Worm (Caenorhabditis elegans) whole organism, L2 larva: ENCODE data around the gene Y17G7B.22.
A peak's percentile ranks its signal among the peaks of the same experiment; 100 is the strongest.

Experiments used
- R02D3.7 ChIP-seq: fragments of 150-350 bp; optimal IDR thresholded peaks from 2 replicates; lab custom pipeline; 2014; ENCODE audit warnings: missing biosample characterization, missing genetic modification characterization
- fos-1 ChIP-seq: fragments of 150-350 bp; optimal IDR thresholded peaks from 2 replicates; lab custom pipeline; 2014; ENCODE audit warnings: missing biosample characterization, missing genetic modification characterization
- mbf-1 ChIP-seq: sonication (generic microtip); optimal IDR thresholded peaks from 2 replicates; lab custom pipeline; 2017; ENCODE audit warnings: missing biosample characterization, missing genetic modification characterization
- nhr-11 ChIP-seq: fragments of 150-350 bp; optimal IDR thresholded peaks from 2 replicates; lab custom pipeline; 2014; ENCODE audit warnings: missing biosample characterization, missing genetic modification characterization
- nhr-129 ChIP-seq: fragments of 150-350 bp; optimal IDR thresholded peaks from 2 replicates; lab custom pipeline; 2014; ENCODE audit warnings: missing biosample characterization, missing genetic modification characterization
- nhr-237 ChIP-seq: fragments of 150-350 bp; optimal IDR thresholded peaks from 2 replicates; lab custom pipeline; 2014; ENCODE audit warnings: missing biosample characterization, missing genetic modification characterization
- unc-62 ChIP-seq: fragments of 150-350 bp; optimal IDR thresholded peaks from 2 replicates; lab custom pipeline; 2014; ENCODE audit warnings: missing biosample characterization, missing genetic modification reagents, missing genetic modification characterization

ce11 chrII:12027697-12028245 lies 40.1 kb upstream of the Y17G7B.22 start, which contains the start of gene Y17G7B.8:
- TF ChIP-seq nhr-237 (tag; lab: Kevin White, UChicago), result no peak
- TF ChIP-seq fos-1 (tag; lab: Kevin White, UChicago), result peak; percentile 98
- TF ChIP-seq R02D3.7 (tag; lab: Kevin White, UChicago), result no peak
- TF ChIP-seq unc-62 (GFP tag; lab: Kevin White, UChicago), result no peak
- no peak for TF ChIP-seq nhr-11
- TF ChIP-seq nhr-129 (tag; lab: Kevin White, UChicago), result no peak
- no peak for TF ChIP-seq mbf-1 (tag; lab: Kevin White, UChicago)
